Fruit fly (Drosophila melanogaster) whole organism, embryonic: ENCODE results near the gene MICU3.

Experiments used
- CG11695 ChIP-seq: fragments of 200-800 bp; sonication (Bioruptor generic); IDR thresholded peaks from 3 replicates; pipeline ENCODE4 v1.3.6; 2022; ENCODE audit warnings: missing biosample characterization, missing genetic modification characterization
- CG18262 ChIP-seq: fragments of 200-800 bp; optimal IDR thresholded peaks from 3 replicates; lab custom pipeline; 2019; ENCODE audit warnings: missing biosample characterization, mild to moderate bottlenecking, missing genetic modification characterization, moderate library complexity
- Hr3 ChIP-seq: fragments of 200-800 bp; sonication (Bioruptor generic); optimal IDR thresholded peaks from 3 replicates; lab custom pipeline; 2016; ENCODE audit warnings: missing biosample characterization, missing genetic modification characterization
- gem ChIP-seq: fragments of 200-800 bp; sonication (Bioruptor generic); optimal IDR thresholded peaks from 2 replicates; lab custom pipeline; 2019; ENCODE audit warnings: missing biosample characterization, mild to moderate bottlenecking, missing genetic modification characterization, moderate library complexity
- run ChIP-seq: fragments of 200-800 bp; sonication (Bioruptor generic); optimal IDR thresholded peaks from 3 replicates; lab custom pipeline; 2018; ENCODE audit warnings: missing biosample characterization, mild to moderate bottlenecking, missing genetic modification characterization

dm6 chr3R:19833963-19834362 lies 13.1 kb upstream of the MICU3 start:
- no peak for TF ChIP-seq Hr3 (GFP tag; lab: Kevin White, UChicago)
- no peak for TF ChIP-seq run (tag; lab: Kevin White, UChicago)
- TF ChIP-seq gem = no peak
- no peak for TF ChIP-seq CG11695 (GFP tag; lab: Robert Waterston, UW)
- no peak for TF ChIP-seq CG18262
